Worm (Caenorhabditis elegans): Measurements from ENCODE around the gene pro-1.

DNA sequence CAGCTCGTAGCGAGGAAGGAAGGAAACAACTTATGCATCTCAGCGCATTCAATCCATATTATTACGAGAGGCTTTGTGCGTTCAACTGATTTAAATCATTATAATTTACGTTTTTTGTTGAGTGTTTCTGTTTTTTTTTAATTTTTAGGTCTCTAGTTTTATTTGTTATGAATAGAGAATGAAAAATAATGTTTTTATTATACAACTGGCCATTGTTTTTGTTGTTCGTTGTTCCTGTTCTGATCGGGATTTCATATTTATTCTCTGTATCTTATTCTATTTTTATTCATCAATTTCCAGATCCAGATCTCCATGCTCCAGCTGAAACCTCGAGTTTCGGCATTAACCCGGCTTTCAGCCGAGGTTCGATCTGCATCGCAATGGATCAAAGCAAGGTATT, 40.5 kb upstream of the pro-1 start, which contains the start of gene mrps-22:
- no peak for TF ChIP-seq ahr-1 (tag; optimal IDR thresholded peaks at IDR 0.05)
- TF ChIP-seq che-1 (tag; optimal IDR thresholded peaks at IDR 0.05), result no peak
- no peak for TF ChIP-seq fkh-10 (GFP tag; optimal IDR thresholded peaks at IDR 0.05)
- TF ChIP-seq syd-9 (tag; optimal IDR thresholded peaks at IDR 0.05), result no peak
- no peak for TF ChIP-seq hlh-8 (tag; optimal IDR thresholded peaks at IDR 0.05)
- no peak for TF ChIP-seq nfya-1 (tag; optimal IDR thresholded peaks at IDR 0.05)
- TF ChIP-seq ceh-31 (tag; optimal IDR thresholded peaks at IDR 0.05), result no peak
- no peak for TF ChIP-seq ceh-34 (tag; optimal IDR thresholded peaks at IDR 0.05)
- TF ChIP-seq fax-1 (tag; optimal IDR thresholded peaks at IDR 0.05), result no peak
- TF ChIP-seq pha-4 (tag; optimal IDR thresholded peaks at IDR 0.05), result no peak
- no peak for TF ChIP-seq pqm-1 (tag; optimal IDR thresholded peaks at IDR 0.05)
- TF ChIP-seq C08G9.2 (tag; optimal IDR thresholded peaks at IDR 0.05), result no peak
- no peak for TF ChIP-seq ama-1 (optimal IDR thresholded peaks at IDR 0.05)
- no peak for TF ChIP-seq ets-4 (tag; optimal IDR thresholded peaks at IDR 0.05)
